Fruit fly (Drosophila melanogaster) whole organism, embryonic: ENCODE measurements around the gene TTLL15.
A peak's percentile ranks its signal among the peaks of the same experiment; 100 is the strongest.

Experiments
- Asciz ChIP-seq: fragments of 200-800 bp; sonication (Bioruptor generic); optimal IDR thresholded peaks from 2 replicates; lab custom pipeline; 2017; ENCODE audit warnings: missing biosample characterization, mild to moderate bottlenecking, missing genetic modification characterization, missing genetic modification reagents
- BEAF-32 ChIP-seq: fragments of 200-800 bp; sonication (Bioruptor generic); optimal IDR thresholded peaks from 3 replicates; lab custom pipeline; 2017; ENCODE audit warnings: missing biosample characterization, missing genetic modification characterization, mild to moderate bottlenecking, moderate library complexity, missing genetic modification reagents
- C15 ChIP-seq: fragments of 200-800 bp; sonication (Bioruptor generic); IDR thresholded peaks from 3 replicates; pipeline ENCODE4 v1.3.6; 2022; ENCODE audit warnings: missing biosample characterization, missing genetic modification characterization
- CG10366 ChIP-seq: fragments of 200-800 bp; sonication (Bioruptor generic); IDR thresholded peaks from 2 replicates; pipeline ENCODE4 v1.3.6; 2022; ENCODE audit warnings: missing biosample characterization, missing genetic modification characterization
- CG12769 ChIP-seq: fragments of 200-800 bp; sonication (Bioruptor generic); optimal IDR thresholded peaks from 2 replicates; lab custom pipeline; 2019; ENCODE audit warnings: missing biosample characterization, mild to moderate bottlenecking, missing genetic modification characterization, moderate library complexity
- CG13287 ChIP-seq: fragments of 200-800 bp; sonication (Bioruptor generic); IDR thresholded peaks from 2 replicates; pipeline ENCODE4 v1.3.6; 2022; ENCODE audit warnings: missing biosample characterization, missing genetic modification characterization; ENCODE audit not compliant: partially characterized antibody
- CG1529 ChIP-seq: fragments of 200-800 bp; sonication (Bioruptor generic); optimal IDR thresholded peaks from 3 replicates; lab custom pipeline; 2018; ENCODE audit warnings: missing biosample characterization, missing genetic modification characterization
- CG1602 ChIP-seq: fragments of 200-800 bp; sonication (Bioruptor generic); optimal IDR thresholded peaks from 3 replicates; lab custom pipeline; 2016; ENCODE audit warnings: missing biosample characterization, missing genetic modification characterization
- CG17361 ChIP-seq: fragments of 200-800 bp; sonication (Bioruptor generic); IDR thresholded peaks from 3 replicates; pipeline ENCODE4 v1.3.6; 2022; ENCODE audit warnings: missing biosample characterization, missing genetic modification characterization
- CG18262 ChIP-seq: fragments of 200-800 bp; optimal IDR thresholded peaks from 3 replicates; lab custom pipeline; 2019; ENCODE audit warnings: missing biosample characterization, mild to moderate bottlenecking, missing genetic modification characterization, moderate library complexity
- CG1832 ChIP-seq: fragments of 200-800 bp; sonication (Bioruptor generic); optimal IDR thresholded peaks from 2 replicates; lab custom pipeline; 2017; ENCODE audit warnings: missing biosample characterization, mild to moderate bottlenecking, missing genetic modification characterization, inconsistent platforms
- CG18599 ChIP-seq: fragments of 200-800 bp; sonication (Bioruptor generic); optimal IDR thresholded peaks from 3 replicates; lab custom pipeline; 2017; ENCODE audit warnings: missing biosample characterization, missing genetic modification characterization, mild to moderate bottlenecking, moderate library complexity, missing genetic modification reagents
- CG2199 ChIP-seq: fragments of 200-800 bp; sonication (Bioruptor generic); IDR thresholded peaks from 3 replicates; pipeline ENCODE4 v1.3.6; 2022; ENCODE audit warnings: missing biosample characterization, missing genetic modification characterization
- CG2889 ChIP-seq: fragments of 200-800 bp; sonication (Bioruptor generic); IDR thresholded peaks from 3 replicates; pipeline ENCODE4 v1.3.6; 2022; ENCODE audit warnings: missing biosample characterization, missing genetic modification characterization
- CG32767 ChIP-seq: fragments of 200-800 bp; sonication (Bioruptor generic); IDR thresholded peaks from 2 replicates; pipeline ENCODE4 v1.3.6; 2022; ENCODE audit warnings: missing biosample characterization, missing genetic modification characterization
- CG33557 ChIP-seq: fragments of 200-800 bp; sonication (Bioruptor generic); optimal IDR thresholded peaks from 2 replicates; lab custom pipeline; 2019; ENCODE audit warnings: missing biosample characterization, mild to moderate bottlenecking, missing genetic modification characterization, moderate library complexity
- CG5180 ChIP-seq: fragments of 200-800 bp; sonication (Bioruptor generic); optimal IDR thresholded peaks from 3 replicates; lab custom pipeline; 2017; ENCODE audit warnings: missing biosample characterization, missing genetic modification characterization, mild to moderate bottlenecking, moderate library complexity, missing genetic modification reagents
- CG7786 ChIP-seq: fragments of 200-800 bp; sonication (Bioruptor generic); optimal IDR thresholded peaks from 2 replicates; lab custom pipeline; 2016; ENCODE audit warnings: missing biosample characterization, missing genetic modification characterization
- CG8388 ChIP-seq: fragments of 200-800 bp; sonication (Bioruptor generic); optimal IDR thresholded peaks from 2 replicates; lab custom pipeline; 2019; ENCODE audit warnings: missing biosample characterization, mild to moderate bottlenecking, missing genetic modification characterization, moderate library complexity
- CkIIα-i1 ChIP-seq: fragments of 200-800 bp; sonication (Bioruptor generic); IDR thresholded peaks from 2 replicates; pipeline ENCODE4 v1.3.6; 2022; ENCODE audit warnings: missing biosample characterization, missing genetic modification characterization
- Elba2 ChIP-seq: fragments of 200-800 bp; sonication (Bioruptor generic); optimal IDR thresholded peaks from 3 replicates; lab custom pipeline; 2016; ENCODE audit warnings: missing biosample characterization, missing genetic modification characterization
- Hey ChIP-seq: fragments of 200-800 bp; sonication (Bioruptor generic); optimal IDR thresholded peaks from 3 replicates; lab custom pipeline; 2018; ENCODE audit warnings: missing biosample characterization, mild to moderate bottlenecking, missing genetic modification characterization
- Hmr ChIP-seq: fragments of 200-800 bp; sonication (Bioruptor generic); optimal IDR thresholded peaks from 3 replicates; lab custom pipeline; 2017; ENCODE audit warnings: mild to moderate bottlenecking, missing biosample characterization, missing genetic modification reagents, missing genetic modification characterization
- MTF-1 ChIP-seq: fragments of 200-800 bp; sonication (Bioruptor generic); optimal IDR thresholded peaks from 2 replicates; lab custom pipeline; 2018; ENCODE audit warnings: missing biosample characterization, mild to moderate bottlenecking, missing genetic modification characterization, borderline replicate concordance
- Pdp1 ChIP-seq, 2 experiments: fragments of 200-800 bp; sonication (Bioruptor generic); optimal IDR thresholded peaks; 3 replicates each; lab custom pipeline; 2016; ENCODE audit warnings: missing biosample characterization in 2 of 2, missing genetic modification characterization in 2 of 2, mild to moderate bottlenecking in 1 of 2, moderate library complexity in 1 of 2
- Xrp1 ChIP-seq: fragments of 200-800 bp; sonication (Bioruptor generic); IDR thresholded peaks from 2 replicates; pipeline ENCODE4 v1.3.6; 2022; ENCODE audit warnings: missing biosample characterization, missing genetic modification characterization
- bsh ChIP-seq, 2 experiments: fragments of 200-800 bp; sonication (Bioruptor generic); optimal IDR thresholded peaks; 2 replicates each; lab custom pipeline; 2017 to 2018; ENCODE audit warnings: mild to moderate bottlenecking in 2 of 2, missing biosample characterization in 2 of 2, missing genetic modification characterization in 2 of 2, moderate library complexity in 1 of 2
- cad ChIP-seq: fragments of >200 bp; optimal IDR thresholded peaks from 2 replicates; lab custom pipeline; 2017; ENCODE audit warnings: missing biosample characterization, missing genetic modification characterization
- corto ChIP-seq: fragments of 200-800 bp; sonication (Bioruptor generic); optimal IDR thresholded peaks from 2 replicates; lab custom pipeline; 2016; ENCODE audit warnings: missing biosample characterization, mild to moderate bottlenecking, missing genetic modification characterization, moderate library complexity
- dimm ChIP-seq: fragments of 200-800 bp; sonication (Bioruptor generic); IDR thresholded peaks from 2 replicates; pipeline ENCODE4 v1.3.6; 2022; ENCODE audit warnings: missing biosample characterization, missing genetic modification characterization
- dm ChIP-seq: fragments of 200-800 bp; sonication (Bioruptor generic); optimal IDR thresholded peaks from 3 replicates; lab custom pipeline; 2016; ENCODE audit warnings: missing biosample characterization, missing genetic modification characterization
- en ChIP-seq: fragments of 200-800 bp; sonication (Bioruptor generic); optimal IDR thresholded peaks from 2 replicates; lab custom pipeline; 2016; ENCODE audit warnings: missing biosample characterization, missing genetic modification characterization
- esg ChIP-seq: fragments of 200-800 bp; sonication (Bioruptor generic); conservative IDR thresholded peaks from 2 replicates; pipeline ENCODE4 v1.3.6; 2022; ENCODE audit warnings: missing biosample characterization, missing genetic modification characterization
- fru ChIP-seq: fragments of >200 bp; optimal IDR thresholded peaks from 2 replicates; lab custom pipeline; 2017
- hbn ChIP-seq: fragments of 200-800 bp; sonication (Bioruptor generic); IDR thresholded peaks from 2 replicates; pipeline ENCODE4 v1.3.6; 2022; ENCODE audit warnings: missing biosample characterization, missing genetic modification characterization; ENCODE audit not compliant: partially characterized antibody
- kni ChIP-seq: fragments of 200-800 bp; sonication (Bioruptor generic); optimal IDR thresholded peaks from 3 replicates; lab custom pipeline; 2017; ENCODE audit warnings: mild to moderate bottlenecking, missing biosample characterization, missing genetic modification reagents, missing genetic modification characterization
- luna ChIP-seq: fragments of 200-800 bp; sonication (Bioruptor generic); optimal IDR thresholded peaks from 2 replicates; lab custom pipeline; 2016; ENCODE audit warnings: missing biosample characterization, missing genetic modification characterization
- odd ChIP-seq: fragments of 200-800 bp; sonication (Bioruptor generic); optimal IDR thresholded peaks from 2 replicates; lab custom pipeline; 2017; ENCODE audit warnings: missing biosample characterization, mild to moderate bottlenecking, missing genetic modification characterization
- pho ChIP-seq: fragments of 200-800 bp; sonication (Bioruptor generic); optimal IDR thresholded peaks from 2 replicates; lab custom pipeline; 2016; ENCODE audit warnings: missing biosample characterization, missing genetic modification characterization
- repo ChIP-seq: fragments of 200-800 bp; sonication (Bioruptor generic); optimal IDR thresholded peaks from 2 replicates; lab custom pipeline; 2016; ENCODE audit warnings: missing biosample characterization, missing genetic modification characterization
- ro ChIP-seq: fragments of 200-800 bp; sonication (Bioruptor generic); IDR thresholded peaks from 2 replicates; pipeline ENCODE4 v1.3.6; 2022; ENCODE audit warnings: missing biosample characterization, missing genetic modification characterization
- sd ChIP-seq: fragments of 200-800 bp; sonication (Bioruptor generic); optimal IDR thresholded peaks from 3 replicates; lab custom pipeline; 2018; ENCODE audit warnings: missing biosample characterization, mild to moderate bottlenecking, missing genetic modification characterization, moderate library complexity
- shn ChIP-seq: fragments of 200-800 bp; sonication (Bioruptor generic); optimal IDR thresholded peaks from 3 replicates; lab custom pipeline; 2016; ENCODE audit warnings: missing biosample characterization, missing genetic modification characterization
- so ChIP-seq: fragments of 200-800 bp; sonication (Bioruptor generic); IDR thresholded peaks from 3 replicates; pipeline ENCODE4 v1.3.6; 2022; ENCODE audit warnings: missing biosample characterization, missing genetic modification characterization
- tll ChIP-seq, 2 experiments: fragments of 200-800 bp in 1 of 2; fragments of >200 bp in 1 of 2; sonication (Bioruptor generic) in 1 of 2; optimal IDR thresholded peaks; 2 replicates each; lab custom pipeline; 2017 to 2019; ENCODE audit warnings: missing biosample characterization in 2 of 2, missing genetic modification characterization in 2 of 2, mild to moderate bottlenecking in 1 of 2, moderate library complexity in 1 of 2
- usp ChIP-seq: fragments of >200 bp; optimal IDR thresholded peaks from 2 replicates; lab custom pipeline; 2017; ENCODE audit warnings: missing biosample characterization, missing genetic modification characterization
- zfh1 ChIP-seq: fragments of 200-800 bp; sonication (Bioruptor generic); IDR thresholded peaks from 3 replicates; pipeline ENCODE4 v1.3.6; 2022; ENCODE audit warnings: missing biosample characterization, missing genetic modification characterization

TTLL15 gene

dm6 chr3R:10792604-10793003 lies 22.5 kb upstream of the TTLL15 start, which contains the start of gene CG14687:
Gene CG14687, plus strand, starts transcription at chr3R:10792904.
- TF ChIP-seq CG2199, result peak; percentile 15; the same call in 1 of the 3 replicates
- TF ChIP-seq hbn, result no peak
- TF ChIP-seq luna (GFP tag; lab: Kevin White, UChicago), result no peak
- TF ChIP-seq esg (GFP tag; lab: Robert Waterston, UW), result no peak
- TF ChIP-seq en (GFP tag; lab: Kevin White, UChicago), result no peak
- no peak for TF ChIP-seq Elba2 (GFP tag; lab: Kevin White, UChicago)
- no peak for TF ChIP-seq C15 (GFP tag; lab: Robert Waterston, UW)
- TF ChIP-seq CG10366 (GFP tag; lab: Robert Waterston, UW), result no peak
- TF ChIP-seq MTF-1 (GFP tag; lab: Kevin White, UChicago), result no peak
- TF ChIP-seq CG7786 (GFP tag; lab: Kevin White, UChicago), result no peak
- TF ChIP-seq Hey (tag; lab: Kevin White, UChicago), result no peak
- no peak for TF ChIP-seq repo (GFP tag; lab: Kevin White, UChicago)
- TF ChIP-seq sd (tag; lab: Kevin White, UChicago), result no peak
- no peak for TF ChIP-seq corto (GFP tag; lab: Kevin White, UChicago)
- no peak for TF ChIP-seq fru (lab: Kevin White, UChicago)
- TF ChIP-seq shn (GFP tag; lab: Kevin White, UChicago), result no peak
- TF ChIP-seq Pdp1 (GFP tag; optimal IDR thresholded peaks at IDR 0.05; lab: Kevin White, UChicago), result peak in 1 of 2 experiments; percentile 75
- TF ChIP-seq zfh1 (GFP tag; lab: Robert Waterston, UW), result no peak
- no peak for TF ChIP-seq CG1529 (GFP tag; lab: Kevin White, UChicago)
- peak; percentile 74 for TF ChIP-seq CG12769 (tag; lab: Kevin White, UChicago)
- TF ChIP-seq CkIIα-i1 (GFP tag; lab: Robert Waterston, UW), result no peak
- TF ChIP-seq, all 482 proteins: peak for 3

dm6 chr3R:10803855-10804254 lies 11.2 kb upstream of the TTLL15 start, which contains the start of gene CG14692:
Gene CG14692, minus strand, starts transcription at chr3R:10803955.
- TF ChIP-seq so (GFP tag; lab: Robert Waterston, UW) (no peak), ro (GFP tag; lab: Robert Waterston, UW) (no peak), CG18599 (GFP tag; lab: Kevin White, UChicago) (no peak), Xrp1 (GFP tag; lab: Robert Waterston, UW) (no peak), CG2889 (GFP tag; lab: Robert Waterston, UW) (no peak), Pdp1 (GFP tag; optimal IDR thresholded peaks at IDR 0.05; lab: Kevin White, UChicago) (no peak), CG8388 (GFP tag; lab: Kevin White, UChicago) (no peak), CG17361 (GFP tag; lab: Robert Waterston, UW) (no peak)

- no peak for TF ChIP-seq odd (GFP tag; lab: Kevin White, UChicago)
- TF ChIP-seq cad (GFP tag; lab: Kevin White, UChicago), result no peak
- no peak for TF ChIP-seq CG32767 (GFP tag; lab: Robert Waterston, UW)
- TF ChIP-seq CG5180 (GFP tag; lab: Kevin White, UChicago), result peak; percentile 43
- TF ChIP-seq BEAF-32 (GFP tag; lab: Kevin White, UChicago), result no peak
- TF ChIP-seq tll (GFP tag; optimal IDR thresholded peaks at IDR 0.05; lab: Kevin White, UChicago), result no peak
- TF ChIP-seq CG13287, result peak; percentile 61
- no peak for TF ChIP-seq usp (GFP tag; lab: Kevin White, UChicago)
- no peak for TF ChIP-seq CG18262 (tag; lab: Kevin White, UChicago)
- TF ChIP-seq Asciz (GFP tag; lab: Kevin White, UChicago), result peak; percentile 11
- no peak for TF ChIP-seq dimm (GFP tag; lab: Robert Waterston, UW)
- no peak for TF ChIP-seq pho
- no peak for TF ChIP-seq CG1602 (GFP tag; lab: Kevin White, UChicago)
- TF ChIP-seq Hmr (GFP tag; lab: Kevin White, UChicago), result no peak
- TF ChIP-seq CG1832 (GFP tag; lab: Kevin White, UChicago), result no peak
- peak in 1 of 2 experiments; percentile 43 for TF ChIP-seq bsh (GFP tag; optimal IDR thresholded peaks at IDR 0.05; lab: Kevin White, UChicago)
- TF ChIP-seq CG33557 (GFP tag; lab: Kevin White, UChicago), result no peak
- TF ChIP-seq kni (GFP tag; lab: Kevin White, UChicago), result peak; percentile 63
- TF ChIP-seq dm (GFP tag; lab: Kevin White, UChicago), result no peak
Observed at dm6 chr3R:10826796-10827524, 11.9 kb downstream of the TTLL15 start, which contains the start of gene Cad86C. Gene Cad86C, plus strand, starts transcription at chr3R:10827079.
